Fruit fly (Drosophila melanogaster) whole organism, pupa: ENCODE data around the gene CG13895.

Experiments
- CG12605 ChIP-seq: fragments of 200-800 bp; sonication (Bioruptor generic); IDR thresholded peaks from 2 replicates; pipeline ENCODE4 v1.3.6; 2022; ENCODE audit warnings: missing biosample characterization, missing genetic modification characterization
- CG14655 ChIP-seq: fragments of 200-800 bp; sonication (Bioruptor generic); optimal IDR thresholded peaks from 3 replicates; lab custom pipeline; 2017; ENCODE audit warnings: mild to moderate bottlenecking, missing biosample characterization, missing genetic modification reagents, missing genetic modification characterization
- CG17806 ChIP-seq: fragments of 200-800 bp; sonication (Bioruptor generic); optimal IDR thresholded peaks from 2 replicates; lab custom pipeline; 2018; ENCODE audit warnings: missing biosample characterization, mild to moderate bottlenecking, missing genetic modification characterization, moderate library complexity
- CG34367 ChIP-seq: fragments of 200-800 bp; sonication (Bioruptor generic); optimal IDR thresholded peaks from 2 replicates; lab custom pipeline; 2018; ENCODE audit warnings: missing biosample characterization, mild to moderate bottlenecking, missing genetic modification characterization
- CG4496 ChIP-seq: fragments of 200-800 bp; sonication (Bioruptor generic); IDR thresholded peaks from 3 replicates; pipeline ENCODE4 v1.3.6; 2022; ENCODE audit warnings: missing biosample characterization, missing genetic modification characterization
- CG9948 ChIP-seq: fragments of 200-800 bp; sonication (Bioruptor generic); optimal IDR thresholded peaks from 2 replicates; lab custom pipeline; 2018; ENCODE audit warnings: missing biosample characterization, mild to moderate bottlenecking, missing genetic modification characterization, moderate library complexity
- D1 ChIP-seq: fragments of 200-800 bp; sonication (Bioruptor generic); optimal IDR thresholded peaks from 2 replicates; lab custom pipeline; 2018; ENCODE audit warnings: missing biosample characterization, mild to moderate bottlenecking, missing genetic modification characterization, moderate library complexity
- EcR ChIP-seq: fragments of 200-800 bp; sonication (Bioruptor generic); optimal IDR thresholded peaks from 3 replicates; lab custom pipeline; 2019; ENCODE audit warnings: missing biosample characterization, missing genetic modification characterization, mild to moderate bottlenecking, moderate library complexity, missing genetic modification reagents
- Pif1A ChIP-seq: fragments of 200-800 bp; sonication (Bioruptor generic); optimal IDR thresholded peaks from 3 replicates; lab custom pipeline; 2016; ENCODE audit warnings: missing biosample characterization, missing genetic modification characterization
- fd96Ca ChIP-seq: fragments of 200-800 bp; sonication (Bioruptor generic); IDR thresholded peaks from 3 replicates; pipeline ENCODE4 v1.3.6; 2022; ENCODE audit warnings: missing biosample characterization, missing genetic modification characterization
- gl ChIP-seq: fragments of 200-800 bp; sonication (Bioruptor generic); optimal IDR thresholded peaks from 2 replicates; lab custom pipeline; 2018; ENCODE audit warnings: missing biosample characterization, mild to moderate bottlenecking, missing genetic modification characterization

- TF ChIP-seq D1 (tag; lab: Kevin White, UChicago) (no peak), CG4496 (no peak), CG12605 (no peak), EcR (no peak), CG9948 (no peak), gl (tag; lab: Kevin White, UChicago) (no peak), CG17806 (no peak), fd96Ca (GFP tag; lab: Robert Waterston, UW) (no peak), CG14655 (GFP tag; lab: Kevin White, UChicago) (no peak), CG34367 (tag; lab: Kevin White, UChicago) (no peak), Pif1A (GFP tag; lab: Kevin White, UChicago) (no peak)
These were observed 2.4 kb upstream of the CG13895 start, which contains the start of gene CkIIalpha-i3 for dm6 chr3L:710345-710822.
